Fruit fly (Drosophila melanogaster) whole organism, wandering third instar larva: Measurements from ENCODE around the gene EndoU.

ENCODE experiments used
- Dif ChIP-seq: fragments of 200-275, 200-300 bp; sonication (Bioruptor generic); optimal IDR thresholded peaks from 2 replicates; lab custom pipeline; 2018; ENCODE audit warnings: missing biosample characterization, missing genetic modification characterization; ENCODE audit not compliant: partially characterized antibody
- Hr78 ChIP-seq: fragments of >200 bp; optimal IDR thresholded peaks from 2 replicates; lab custom pipeline; 2017; ENCODE audit warnings: missing biosample characterization, missing genetic modification characterization
- Jra ChIP-seq: sonication (Bioruptor generic); optimal IDR thresholded peaks from 2 replicates; lab custom pipeline; 2016; ENCODE audit warnings: missing biosample characterization, missing genetic modification characterization
- fru ChIP-seq: fragments of 200-800 bp; sonication (Bioruptor generic); optimal IDR thresholded peaks from 3 replicates; lab custom pipeline; 2016; ENCODE audit warnings: missing biosample characterization, mild to moderate bottlenecking, missing genetic modification characterization
- jim ChIP-seq: fragments of 175-275, 200-325 bp; sonication (Bioruptor generic); optimal IDR thresholded peaks from 2 replicates; lab custom pipeline; 2016; ENCODE audit warnings: missing biosample characterization, mild to moderate bottlenecking, missing genetic modification characterization
- pan ChIP-seq: fragments of >200 bp; optimal IDR thresholded peaks from 2 replicates; lab custom pipeline; 2017
- rgr ChIP-seq: fragments of 200-800 bp; sonication (Bioruptor generic); optimal IDR thresholded peaks from 3 replicates; lab custom pipeline; 2016; ENCODE audit warnings: missing biosample characterization, mild to moderate bottlenecking, missing genetic modification characterization
- usp ChIP-seq: fragments of >200 bp; optimal IDR thresholded peaks from 2 replicates; lab custom pipeline; 2017; ENCODE audit warnings: missing biosample characterization, missing genetic modification characterization
- woc ChIP-seq: sonication (Bioruptor generic); optimal IDR thresholded peaks from 2 replicates; lab custom pipeline; 2016; ENCODE audit warnings: missing biosample characterization, mild to moderate bottlenecking, missing genetic modification characterization

DNA sequence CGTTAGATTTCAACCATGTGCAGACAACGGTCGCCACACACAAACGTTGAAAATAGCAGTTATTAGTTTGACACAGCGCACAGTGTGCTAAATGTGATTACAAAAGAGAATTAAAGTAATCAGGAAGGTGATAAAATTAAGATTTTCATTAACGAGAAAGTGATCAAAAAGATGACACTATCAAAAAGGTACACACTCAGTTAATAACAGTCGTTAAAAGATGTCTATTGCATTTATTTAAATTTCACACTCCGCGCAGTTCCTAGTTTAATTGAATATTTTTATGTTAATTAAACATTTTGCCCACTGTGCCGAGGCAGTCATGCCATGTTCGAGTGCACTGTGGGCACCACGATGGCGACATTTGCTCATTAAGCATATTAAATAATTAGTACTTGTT is 19.0 kb downstream of the EndoU start:
- TF ChIP-seq fru (no peak), woc (GFP tag; lab: Kevin White, UChicago) (no peak), Jra (GFP tag; lab: Kevin White, UChicago) (no peak), usp (GFP tag; lab: Kevin White, UChicago) (no peak), Dif (no peak), pan (no peak), jim (GFP tag; lab: Kevin White, UChicago) (no peak), Hr78 (GFP tag; lab: Kevin White, UChicago) (no peak), rgr (GFP tag; lab: Kevin White, UChicago) (no peak)
